Worm (Caenorhabditis elegans) whole organism, late embryonic: Measurements from ENCODE around the gene nas-15.

Experiments
- C38D4.7 ChIP-seq: fragments of 200-800 bp; sonication (Bioruptor generic); optimal IDR thresholded peaks from 2 replicates; lab custom pipeline; 2018; ENCODE audit warnings: mild to moderate bottlenecking, missing genetic modification characterization, moderate library complexity, missing compliant biosample characterization
- ceh-22 ChIP-seq: sonication (generic microtip); optimal IDR thresholded peaks from 2 replicates; lab custom pipeline; 2017; ENCODE audit warnings: missing biosample characterization, missing genetic modification characterization
- fkh-10 ChIP-seq: fragments of 150-350 bp; optimal IDR thresholded peaks from 2 replicates; lab custom pipeline; 2014; ENCODE audit warnings: missing biosample characterization, missing genetic modification reagents, missing genetic modification characterization
- nhr-11 ChIP-seq: fragments of 150-350 bp; optimal IDR thresholded peaks from 2 replicates; lab custom pipeline; 2014; ENCODE audit warnings: missing biosample characterization, missing genetic modification characterization

DNA sequence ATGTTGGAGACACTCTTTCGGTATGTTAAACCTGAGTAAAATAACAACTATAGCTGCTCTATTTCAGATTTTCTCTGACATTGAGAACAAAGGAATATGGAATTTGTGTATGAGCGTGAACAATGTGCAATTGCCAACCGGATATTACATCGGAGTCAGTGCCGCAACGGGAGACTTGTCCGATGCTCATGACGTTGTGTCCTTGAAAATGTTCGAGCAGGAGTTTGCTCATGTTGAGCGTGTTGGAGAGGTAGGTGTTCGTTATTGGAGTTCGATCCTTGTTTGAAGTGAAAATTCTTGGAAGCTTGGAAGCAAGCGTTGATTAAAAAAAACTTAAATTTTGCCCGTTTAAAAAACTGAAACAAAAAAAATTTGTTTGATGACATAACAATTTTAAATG, 8.0 kb upstream of the nas-15 start:
- no peak for TF ChIP-seq nhr-11
- no peak for TF ChIP-seq fkh-10 (GFP tag; lab: Kevin White, UChicago)
- no peak for TF ChIP-seq C38D4.7 (GFP tag; lab: Kevin White, UChicago)
- no peak for TF ChIP-seq ceh-22 (tag; lab: Kevin White, UChicago)
